Fruit fly (Drosophila melanogaster) whole organism, embryonic: ENCODE results near the gene LSm3.
A peak's percentile ranks its signal among the peaks of the same experiment; 100 is the strongest.

Experiments used
- CG12071 ChIP-seq: fragments of 200-800 bp; sonication (Bioruptor generic); optimal IDR thresholded peaks from 3 replicates; lab custom pipeline; 2018; ENCODE audit warnings: missing biosample characterization, mild to moderate bottlenecking, missing genetic modification characterization
- CG12769 ChIP-seq: fragments of 200-800 bp; sonication (Bioruptor generic); optimal IDR thresholded peaks from 2 replicates; lab custom pipeline; 2019; ENCODE audit warnings: missing biosample characterization, mild to moderate bottlenecking, missing genetic modification characterization, moderate library complexity
- Fer3 ChIP-seq: fragments of 200-800 bp; sonication (Bioruptor generic); optimal IDR thresholded peaks from 2 replicates; lab custom pipeline; 2018; ENCODE audit warnings: missing biosample characterization, mild to moderate bottlenecking, missing genetic modification characterization, moderate library complexity
- H15 ChIP-seq: fragments of 200-800 bp; sonication (Bioruptor generic); IDR thresholded peaks from 3 replicates; pipeline ENCODE4 v1.3.6; 2022; ENCODE audit warnings: missing biosample characterization, missing genetic modification characterization
- Sin3A ChIP-seq: fragments of >200 bp; optimal IDR thresholded peaks from 2 replicates; lab custom pipeline; 2018
- Sox100B ChIP-seq: fragments of 200-800 bp; sonication (Bioruptor generic); optimal IDR thresholded peaks from 3 replicates; lab custom pipeline; 2018; ENCODE audit warnings: missing biosample characterization, mild to moderate bottlenecking, missing genetic modification characterization
- danr ChIP-seq: fragments of 200-800 bp; sonication (Bioruptor generic); IDR thresholded peaks from 2 replicates; pipeline ENCODE4 v1.3.6; 2022; ENCODE audit warnings: missing biosample characterization, missing genetic modification characterization
- h ChIP-seq: fragments of >200 bp; optimal IDR thresholded peaks from 2 replicates; lab custom pipeline; 2017

DNA sequence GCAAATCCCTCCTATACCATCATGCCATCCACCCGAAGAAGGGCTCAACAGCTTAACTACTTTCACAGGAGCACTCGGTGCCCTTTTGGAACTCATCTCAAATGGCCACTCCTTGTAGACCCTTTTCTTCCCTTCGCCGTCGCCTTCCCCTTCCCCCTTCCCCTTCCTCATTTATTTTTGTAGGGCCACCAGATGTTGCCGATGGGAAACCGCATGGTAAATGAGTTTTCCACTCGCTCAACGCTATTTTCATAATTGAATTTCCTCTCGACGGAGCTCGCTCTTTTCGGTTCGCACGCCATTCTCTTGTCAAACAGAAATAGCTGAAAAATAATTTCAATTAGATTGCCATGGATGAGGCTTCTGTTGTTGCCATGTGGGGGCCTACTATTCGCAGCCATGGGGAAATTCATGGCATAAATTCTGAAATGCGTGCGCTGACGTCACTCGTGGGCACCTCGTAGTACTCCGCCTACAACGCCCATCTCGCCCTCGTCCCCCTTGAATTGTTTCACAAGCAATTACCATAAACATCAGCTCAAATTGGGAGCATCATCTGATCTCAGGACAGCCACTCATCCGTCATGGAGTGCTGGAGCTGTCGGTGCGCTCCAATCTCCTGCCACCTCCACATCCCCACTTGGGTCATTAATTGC is 16.1 kb downstream of the LSm3 start:
- no peak for TF ChIP-seq h
- no peak for TF ChIP-seq Fer3 (tag; lab: Kevin White, UChicago)
- no peak for TF ChIP-seq Sox100B (GFP tag; lab: Kevin White, UChicago)
- peak; percentile 68 for TF ChIP-seq CG12769 (tag; lab: Kevin White, UChicago)
- TF ChIP-seq danr (GFP tag; lab: Robert Waterston, UW) = no peak
- TF ChIP-seq H15 (GFP tag; lab: Robert Waterston, UW) = no peak
- no peak for TF ChIP-seq Sin3A
- no peak for TF ChIP-seq CG12071 (GFP tag; lab: Kevin White, UChicago)
